Worm (Caenorhabditis elegans) whole organism, L3 larva: ENCODE results near the gene enri-1.
A peak's percentile ranks its signal among the peaks of the same experiment; 100 is the strongest.

Experiments
- R02D3.7 ChIP-seq: fragments of 150-350 bp; optimal IDR thresholded peaks from 2 replicates; lab custom pipeline; 2014; ENCODE audit warnings: missing biosample characterization, missing genetic modification characterization
- ZK546.5 ChIP-seq: sonication (generic microtip); optimal IDR thresholded peaks from 2 replicates; lab custom pipeline; 2017; ENCODE audit warnings: missing biosample characterization, missing genetic modification characterization
- aly-2 ChIP-seq: fragments of 150-350 bp; optimal IDR thresholded peaks from 2 replicates; lab custom pipeline; 2014; ENCODE audit warnings: missing biosample characterization, missing genetic modification characterization
- ceh-16 ChIP-seq: sonication (generic microtip); optimal IDR thresholded peaks from 2 replicates; lab custom pipeline; 2017; ENCODE audit warnings: missing biosample characterization, missing genetic modification characterization
- ceh-28 ChIP-seq: fragments of 150-350 bp; optimal IDR thresholded peaks from 2 replicates; lab custom pipeline; 2014; ENCODE audit warnings: missing biosample characterization, missing genetic modification reagents, missing genetic modification characterization
- ceh-82 ChIP-seq: fragments of 150-350 bp; optimal IDR thresholded peaks from 2 replicates; lab custom pipeline; 2014; ENCODE audit warnings: missing biosample characterization, missing genetic modification characterization
- daf-12 ChIP-seq: fragments of 150-350 bp; optimal IDR thresholded peaks from 2 replicates; lab custom pipeline; 2014; ENCODE audit warnings: missing biosample characterization, missing genetic modification reagents, missing genetic modification characterization
- egl-27 ChIP-seq: sonication (generic microtip); optimal IDR thresholded peaks from 4 replicates; lab custom pipeline; 2017; ENCODE audit warnings: missing biosample characterization, missing genetic modification reagents, missing genetic modification characterization
- egl-5 ChIP-seq: fragments of 150-350 bp; optimal IDR thresholded peaks from 2 replicates; lab custom pipeline; 2017; ENCODE audit warnings: missing biosample characterization, missing genetic modification reagents, missing genetic modification characterization, inconsistent platforms
- elt-2 ChIP-seq: sonication (generic microtip); optimal IDR thresholded peaks from 2 replicates; lab custom pipeline; 2016; ENCODE audit warnings: missing genetic modification reagents, mild to moderate bottlenecking, missing genetic modification characterization, missing compliant biosample characterization
- eor-1 ChIP-seq, 2 experiments: fragments of 150-350 bp; optimal IDR thresholded peaks; 2 replicates each; lab custom pipeline; 2014 to 2018; ENCODE audit warnings: missing biosample characterization in 2 of 2, missing genetic modification characterization in 2 of 2
- fkh-10 ChIP-seq: sonication (generic microtip); optimal IDR thresholded peaks from 2 replicates; lab custom pipeline; 2017; ENCODE audit warnings: missing biosample characterization, missing genetic modification reagents, missing genetic modification characterization
- fkh-2 ChIP-seq: fragments of 150-350 bp; optimal IDR thresholded peaks from 2 replicates; lab custom pipeline; 2014; ENCODE audit warnings: missing biosample characterization, missing genetic modification reagents, missing genetic modification characterization
- fos-1 ChIP-seq: fragments of 150-350 bp; optimal IDR thresholded peaks from 2 replicates; lab custom pipeline; 2014; ENCODE audit warnings: missing biosample characterization, missing genetic modification characterization
- hmg-11 ChIP-seq: sonication (generic microtip); optimal IDR thresholded peaks from 2 replicates; lab custom pipeline; 2016; ENCODE audit warnings: missing genetic modification characterization, missing compliant biosample characterization
- lin-39 ChIP-seq: fragments of 150-350 bp; optimal IDR thresholded peaks from 2 replicates; lab custom pipeline; 2018; ENCODE audit warnings: missing biosample characterization, missing genetic modification reagents, missing genetic modification characterization
- nhr-11 ChIP-seq: fragments of 150-350 bp; optimal IDR thresholded peaks from 2 replicates; lab custom pipeline; 2014; ENCODE audit warnings: missing biosample characterization, missing genetic modification characterization
- nhr-12 ChIP-seq: fragments of 150-350 bp; optimal IDR thresholded peaks from 2 replicates; lab custom pipeline; 2014; ENCODE audit warnings: missing biosample characterization, missing genetic modification characterization
- nhr-23 ChIP-seq: fragments of 150-350 bp; optimal IDR thresholded peaks from 2 replicates; lab custom pipeline; 2014; ENCODE audit warnings: missing biosample characterization, missing genetic modification reagents, missing genetic modification characterization
- nhr-237 ChIP-seq: fragments of 150-350 bp; optimal IDR thresholded peaks from 2 replicates; lab custom pipeline; 2014; ENCODE audit warnings: missing biosample characterization, missing genetic modification characterization
- nhr-25 ChIP-seq: sonication (generic microtip); optimal IDR thresholded peaks from 2 replicates; lab custom pipeline; 2017; ENCODE audit warnings: missing biosample characterization, missing genetic modification characterization
- nhr-28 ChIP-seq: fragments of 150-350 bp; optimal IDR thresholded peaks from 2 replicates; lab custom pipeline; 2014; ENCODE audit warnings: missing biosample characterization, missing genetic modification characterization
- nhr-43 ChIP-seq: sonication (generic microtip); optimal IDR thresholded peaks from 2 replicates; lab custom pipeline; 2016; ENCODE audit warnings: mild to moderate bottlenecking, missing genetic modification characterization, missing compliant biosample characterization; ENCODE audit not compliant: poor library complexity, severe bottlenecking
- nhr-67 ChIP-seq: fragments of 150-350 bp; optimal IDR thresholded peaks from 2 replicates; lab custom pipeline; 2014; ENCODE audit warnings: missing biosample characterization, missing genetic modification characterization
- nhr-76 ChIP-seq: fragments of 150-350 bp; sonication (generic microtip); optimal IDR thresholded peaks from 5 replicates; lab custom pipeline; 2014; ENCODE audit warnings: missing biosample characterization, missing genetic modification characterization
- nhr-77 ChIP-seq: fragments of 150-350 bp; optimal IDR thresholded peaks from 2 replicates; lab custom pipeline; 2014; ENCODE audit warnings: missing biosample characterization, missing genetic modification characterization
- pqm-1 ChIP-seq: fragments of 150-350 bp; optimal IDR thresholded peaks from 2 replicates; lab custom pipeline; 2017; ENCODE audit warnings: missing biosample characterization, missing genetic modification characterization, inconsistent platforms
- sea-2 ChIP-seq: fragments of 150-350 bp; sonication (generic microtip); optimal IDR thresholded peaks from 4 replicates; lab custom pipeline; 2014; ENCODE audit warnings: missing biosample characterization, missing genetic modification reagents, missing genetic modification characterization
- snpc-4 ChIP-seq: fragments of 150-350 bp; optimal IDR thresholded peaks from 2 replicates; lab custom pipeline; 2014; ENCODE audit warnings: missing biosample characterization, missing genetic modification characterization
- tbx-2 ChIP-seq: sonication (generic microtip); optimal IDR thresholded peaks from 2 replicates; lab custom pipeline; 2016; ENCODE audit warnings: mild to moderate bottlenecking, missing genetic modification characterization, missing compliant biosample characterization
- unc-39 ChIP-seq: sonication (generic microtip); optimal IDR thresholded peaks from 4 replicates; lab custom pipeline; 2017; ENCODE audit warnings: missing biosample characterization, missing genetic modification characterization
- unc-62 ChIP-seq: fragments of 150-350 bp; sonication (generic microtip); optimal IDR thresholded peaks from 4 replicates; lab custom pipeline; 2014; ENCODE audit warnings: missing biosample characterization, missing genetic modification reagents, missing genetic modification characterization
- zag-1 ChIP-seq: fragments of 150-350 bp; optimal IDR thresholded peaks from 2 replicates; lab custom pipeline; 2014; ENCODE audit warnings: missing biosample characterization, missing genetic modification characterization
- ztf-11 ChIP-seq: fragments of 150-350 bp; optimal IDR thresholded peaks from 2 replicates; lab custom pipeline; 2014; ENCODE audit warnings: missing biosample characterization, missing genetic modification characterization
- ztf-4 ChIP-seq: fragments of 150-350 bp; optimal IDR thresholded peaks from 2 replicates; lab custom pipeline; 2014; ENCODE audit warnings: missing biosample characterization, missing genetic modification characterization

The enri-1 gene

ce11 chrII:2300861-2301260 lies 40.6 kb downstream of the enri-1 start, which contains the start of gene B0281.5:
B0281.5 (minus strand) TSS chrII:2300961.
- TF ChIP-seq aly-2 (tag; lab: Kevin White, UChicago) (no peak), hmg-11 (tag; lab: Kevin White, UChicago) (no peak), unc-39 (no peak), nhr-28 (tag; lab: Kevin White, UChicago) (no peak), ceh-28 (tag; lab: Kevin White, UChicago) (no peak), nhr-43 (tag; lab: Kevin White, UChicago) (no peak)
- TF ChIP-seq, all 47 proteins: peak for 0

ce11 chrII:2298742-2299141 lies 42.7 kb downstream of the enri-1 start, which contains the start of gene B0281.4:
B0281.4 (minus strand) TSS chrII:2298842.
- TF ChIP-seq fkh-2 (tag; lab: Kevin White, UChicago) (no peak), nhr-237 (no peak), fos-1 (tag; lab: Kevin White, UChicago) (no peak), ztf-4 (no peak), aly-2 (tag; lab: Kevin White, UChicago) (no peak), nhr-43 (tag; lab: Kevin White, UChicago) (no peak), eor-1 (tag; optimal IDR thresholded peaks at IDR 0.05; lab: Kevin White, UChicago) (no peak), ceh-28 (tag; lab: Kevin White, UChicago) (no peak), nhr-11 (tag; lab: Kevin White, UChicago) (no peak), unc-62 (GFP tag; lab: Kevin White, UChicago) (no peak), pqm-1 (no peak), ceh-16 (no peak), snpc-4 (tag; lab: Kevin White, UChicago) (no peak), nhr-12 (tag; lab: Kevin White, UChicago) (no peak), nhr-28 (tag; lab: Kevin White, UChicago) (no peak), ztf-11 (tag; lab: Kevin White, UChicago) (no peak), egl-27 (tag; lab: Kevin White, UChicago) (no peak), nhr-23 (tag; lab: Kevin White, UChicago) (no peak), fkh-10 (GFP tag; lab: Kevin White, UChicago) (no peak)

DNA sequence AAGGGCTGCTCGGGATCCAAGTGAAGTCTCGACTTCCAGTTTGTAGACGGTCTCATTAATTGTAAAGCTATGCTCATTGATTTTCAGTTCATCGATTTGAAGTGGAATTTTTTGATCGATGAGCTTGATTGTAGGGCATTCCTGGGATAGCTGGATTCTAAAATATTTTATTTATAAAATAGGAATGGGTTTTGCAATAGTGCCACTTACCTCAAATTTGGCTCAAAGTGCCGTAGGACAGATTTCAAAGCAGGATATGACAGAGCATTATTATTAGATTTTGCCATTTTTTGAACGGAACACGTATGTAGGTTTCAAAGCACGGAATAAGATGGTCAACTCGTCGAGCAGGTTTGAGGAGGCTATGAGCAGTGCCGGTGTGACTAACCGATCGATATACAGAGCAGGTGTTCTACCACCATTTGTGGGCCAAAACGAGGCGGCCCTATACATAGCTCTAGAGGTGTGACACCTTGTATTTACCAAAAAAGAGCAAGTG lies 45.5 kb downstream of the enri-1 start, which contains the start of gene fbxc-25:
fbxc-25 (minus strand) TSS at position 449 of the 499 bp plus-strand sequence.
- TF ChIP-seq fkh-10 (GFP tag; lab: Kevin White, UChicago) (no peak), nhr-25 (no peak), nhr-237 (no peak), ZK546.5 (tag; lab: Kevin White, UChicago) (no peak), hmg-11 (tag; lab: Kevin White, UChicago) (no peak), nhr-67 (tag; lab: Kevin White, UChicago) (no peak), zag-1 (tag; lab: Kevin White, UChicago) (no peak), nhr-43 (tag; lab: Kevin White, UChicago) (no peak), ceh-16 (no peak), nhr-77 (no peak), ceh-82 (tag; lab: Kevin White, UChicago) (no peak), snpc-4 (tag; lab: Kevin White, UChicago) (no peak), lin-39 (tag; lab: Kevin White, UChicago) (no peak), sea-2 (GFP tag; lab: Kevin White, UChicago) (no peak), nhr-28 (tag; lab: Kevin White, UChicago) (no peak), egl-27 (tag; lab: Kevin White, UChicago) (no peak), tbx-2 (tag; lab: Kevin White, UChicago) (no peak)

DNA sequence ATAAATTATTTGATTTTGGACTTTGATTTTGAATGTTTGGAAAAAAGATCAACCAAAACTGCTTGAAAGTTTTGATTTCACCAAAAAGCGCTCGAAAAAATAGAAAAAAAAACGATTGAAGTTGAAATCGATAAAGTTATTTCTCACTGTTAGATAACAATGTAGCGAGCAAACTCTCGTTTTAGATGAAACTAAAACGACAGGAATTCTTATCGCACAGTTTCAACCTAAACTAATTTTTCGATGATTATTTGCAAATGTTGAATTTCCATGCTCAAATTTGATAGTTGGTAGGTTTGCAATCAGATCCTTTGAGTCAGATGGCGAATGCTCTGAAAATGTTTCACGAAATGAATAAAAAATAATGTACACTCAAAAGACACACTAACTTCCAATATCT lies 48.9 kb downstream of the enri-1 start:
- TF ChIP-seq pqm-1 (peak; percentile 1), ceh-16 (no peak), elt-2 (peak; percentile 46), nhr-11 (tag; lab: Kevin White, UChicago) (no peak), ztf-4 (no peak), nhr-12 (tag; lab: Kevin White, UChicago) (no peak), ZK546.5 (tag; lab: Kevin White, UChicago) (no peak), daf-12 (tag; lab: Kevin White, UChicago) (no peak), egl-5 (tag; lab: Kevin White, UChicago) (no peak), ceh-82 (tag; lab: Kevin White, UChicago) (no peak)

- TF ChIP-seq nhr-76 (tag; lab: Kevin White, UChicago) (no peak), lin-39 (tag; lab: Kevin White, UChicago) (no peak), ztf-4 (no peak), sea-2 (GFP tag; lab: Kevin White, UChicago) (no peak), ztf-11 (tag; lab: Kevin White, UChicago) (no peak), R02D3.7 (no peak), nhr-67 (tag; lab: Kevin White, UChicago) (no peak), nhr-23 (tag; lab: Kevin White, UChicago) (no peak), nhr-43 (tag; lab: Kevin White, UChicago) (no peak), nhr-25 (no peak)
Measured at ce11 chrII:2292027-2292426, 49.4 kb downstream of the enri-1 start, which contains the start of gene K09F6.7. K09F6.7 (minus strand) TSS chrII:2292127.
